Fruit fly (Drosophila melanogaster) whole organism, adult: ENCODE data around the gene p-cup.

ENCODE experiments used
- CG12768 ChIP-seq: fragments of 200-800 bp; sonication (Bioruptor generic); optimal IDR thresholded peaks from 2 replicates; lab custom pipeline; 2017; ENCODE audit warnings: missing biosample characterization, missing genetic modification characterization, mild to moderate bottlenecking, moderate library complexity, missing genetic modification reagents
- CG5204 ChIP-seq: fragments of 200-800 bp; sonication (Bioruptor generic); optimal IDR thresholded peaks from 2 replicates; lab custom pipeline; 2016; ENCODE audit warnings: missing biosample characterization, missing genetic modification characterization
- Crg-1 ChIP-seq: fragments of 200-800 bp; sonication (Bioruptor generic); optimal IDR thresholded peaks from 2 replicates; lab custom pipeline; 2016; ENCODE audit warnings: missing biosample characterization, missing genetic modification characterization

dm6 chrX:17423310-17423945, 25.1 kb downstream of the p-cup start, which contains the start of gene ENGase:
- TF ChIP-seq CG12768 (GFP tag; lab: Kevin White, UChicago) (no peak), CG5204 (GFP tag; lab: Kevin White, UChicago) (no peak), Crg-1 (peak; percentile 8)
